Worm (Caenorhabditis elegans): Measurements from ENCODE around the gene T01B7.13.

- no peak for TF ChIP-seq fos-1 (tag; optimal IDR thresholded peaks at IDR 0.05)
- TF ChIP-seq mes-2 (tag; optimal IDR thresholded peaks at IDR 0.05; ENCODE audit: poor library complexity, severe bottlenecking) = peak; percentile 20
- peak; percentile 52; the same call in 1 of the 2 replicates for TF ChIP-seq dmd-6 (GFP tag; IDR thresholded peaks at IDR 0.05)
- TF ChIP-seq R02D3.7 (tag; optimal IDR thresholded peaks at IDR 0.05) = no peak
- TF ChIP-seq mdl-1 (tag; optimal IDR thresholded peaks at IDR 0.05) = peak; percentile 27 to 88
- TF ChIP-seq daf-8 (GFP tag; IDR thresholded peaks at IDR 0.05) = no peak
- TF ChIP-seq ceh-44 (GFP tag; IDR thresholded peaks at IDR 0.05) = no peak
Observed at ce11 chrII:8743379-8744173, 28.4 kb downstream of the T01B7.13 start, which contains the start of gene mak-1.

All from whole organism, L4 larva.